Worm (Caenorhabditis elegans): Measurements from ENCODE around the gene K04C1.5.

ce11 chrX:14255031-14255430, 7.2 kb downstream of the K04C1.5 start, which contains the start of gene E02H4.5:
- TF ChIP-seq W03F9.2 (tag; optimal IDR thresholded peaks at IDR 0.05) (no peak), him-1 (tag; optimal IDR thresholded peaks at IDR 0.05) (no peak)

All from whole organism, L4/young adult.